Fruit fly (Drosophila melanogaster) whole organism, adult: ENCODE data around the gene SelG.

ENCODE experiments used
- CG11617 ChIP-seq: fragments of 200-800 bp; sonication (Bioruptor generic); optimal IDR thresholded peaks from 2 replicates; lab custom pipeline; 2017; ENCODE audit warnings: mild to moderate bottlenecking, missing biosample characterization, missing genetic modification reagents, missing genetic modification characterization
- CG12768 ChIP-seq: fragments of 200-800 bp; sonication (Bioruptor generic); optimal IDR thresholded peaks from 2 replicates; lab custom pipeline; 2017; ENCODE audit warnings: missing biosample characterization, missing genetic modification characterization, mild to moderate bottlenecking, moderate library complexity, missing genetic modification reagents
- CG14711 ChIP-seq: fragments of 200-800 bp; sonication (Bioruptor generic); optimal IDR thresholded peaks from 2 replicates; lab custom pipeline; 2018; ENCODE audit warnings: missing biosample characterization, mild to moderate bottlenecking, missing genetic modification characterization, moderate library complexity
- CG1620 ChIP-seq: fragments of 200-800 bp; sonication (Bioruptor generic); optimal IDR thresholded peaks from 2 replicates; lab custom pipeline; 2016; ENCODE audit warnings: missing biosample characterization, missing genetic modification characterization
- CG33017 ChIP-seq: fragments of 200-800 bp; sonication (Bioruptor generic); optimal IDR thresholded peaks from 2 replicates; lab custom pipeline; 2018; ENCODE audit warnings: missing biosample characterization, mild to moderate bottlenecking, missing genetic modification characterization, moderate library complexity
- CG7045 ChIP-seq: fragments of 200-800 bp; sonication (Bioruptor generic); optimal IDR thresholded peaks from 2 replicates; lab custom pipeline; 2017; ENCODE audit warnings: missing biosample characterization, mild to moderate bottlenecking, missing genetic modification characterization
- CG7101 ChIP-seq: fragments of 200-800 bp; sonication (Bioruptor generic); optimal IDR thresholded peaks from 2 replicates; lab custom pipeline; 2018; ENCODE audit warnings: missing biosample characterization, mild to moderate bottlenecking, missing genetic modification characterization, moderate library complexity
- Clk ChIP-seq: fragments of 200-800 bp; sonication (Bioruptor generic); optimal IDR thresholded peaks from 2 replicates; lab custom pipeline; 2017; ENCODE audit warnings: missing biosample characterization, missing genetic modification characterization
- Crg-1 ChIP-seq: fragments of 200-800 bp; sonication (Bioruptor generic); optimal IDR thresholded peaks from 2 replicates; lab custom pipeline; 2016; ENCODE audit warnings: missing biosample characterization, missing genetic modification characterization
- Hr96 ChIP-seq: fragments of 200-800 bp; sonication (Bioruptor generic); optimal IDR thresholded peaks from 2 replicates; lab custom pipeline; 2016; ENCODE audit warnings: missing biosample characterization, missing genetic modification characterization
- Mnt ChIP-seq: fragments of 200-800 bp; sonication (Bioruptor generic); optimal IDR thresholded peaks from 2 replicates; lab custom pipeline; 2016; ENCODE audit warnings: missing biosample characterization, mild to moderate bottlenecking, missing genetic modification characterization
- bab1 ChIP-seq: fragments of 200-800 bp; sonication (Bioruptor generic); optimal IDR thresholded peaks from 3 replicates; lab custom pipeline; 2019; ENCODE audit warnings: missing biosample characterization, mild to moderate bottlenecking, missing genetic modification characterization, moderate library complexity
- cic ChIP-seq: fragments of 200-800 bp; sonication (Bioruptor generic); optimal IDR thresholded peaks from 2 replicates; lab custom pipeline; 2017; ENCODE audit warnings: missing biosample characterization, mild to moderate bottlenecking, missing genetic modification characterization, moderate library complexity
- cnc ChIP-seq, 2 experiments: fragments of >200 bp; optimal IDR thresholded peaks; 2 replicates each; lab custom pipeline; 2017
- kay ChIP-seq: fragments of 200-800 bp; sonication (Bioruptor generic); peaks from one replicate; lab custom pipeline; 2016; ENCODE audit warnings: missing biosample characterization, missing genetic modification characterization, borderline replicate concordance
- ovo ChIP-seq: fragments of 200-800 bp; sonication (Bioruptor generic); optimal IDR thresholded peaks from 2 replicates; lab custom pipeline; 2016; ENCODE audit warnings: missing biosample characterization, missing genetic modification characterization
- pad ChIP-seq: fragments of 200-800 bp; sonication (Bioruptor generic); optimal IDR thresholded peaks from 3 replicates; lab custom pipeline; 2017; ENCODE audit warnings: missing biosample characterization, missing genetic modification characterization, mild to moderate bottlenecking, moderate library complexity, missing genetic modification reagents
- tj ChIP-seq: fragments of 200-800 bp; sonication (Bioruptor generic); optimal IDR thresholded peaks from 3 replicates; lab custom pipeline; 2017; ENCODE audit warnings: missing biosample characterization, mild to moderate bottlenecking, missing genetic modification characterization, moderate library complexity
- toe ChIP-seq: fragments of 200-800 bp; sonication (Bioruptor generic); optimal IDR thresholded peaks from 2 replicates; lab custom pipeline; 2016; ENCODE audit warnings: missing biosample characterization, missing genetic modification characterization

The SelG gene

dm6 chrX:11872517-11872916, 14.6 kb upstream of the SelG start, which contains the start of gene BORCS5:
Gene BORCS5, minus strand, starts transcription at chrX:11872779.
- TF ChIP-seq cnc (optimal IDR thresholded peaks at IDR 0.05; lab: Kevin White, UChicago) (no peak), Clk (no peak), CG1620 (GFP tag; lab: Kevin White, UChicago) (peak; percentile 18)

DNA sequence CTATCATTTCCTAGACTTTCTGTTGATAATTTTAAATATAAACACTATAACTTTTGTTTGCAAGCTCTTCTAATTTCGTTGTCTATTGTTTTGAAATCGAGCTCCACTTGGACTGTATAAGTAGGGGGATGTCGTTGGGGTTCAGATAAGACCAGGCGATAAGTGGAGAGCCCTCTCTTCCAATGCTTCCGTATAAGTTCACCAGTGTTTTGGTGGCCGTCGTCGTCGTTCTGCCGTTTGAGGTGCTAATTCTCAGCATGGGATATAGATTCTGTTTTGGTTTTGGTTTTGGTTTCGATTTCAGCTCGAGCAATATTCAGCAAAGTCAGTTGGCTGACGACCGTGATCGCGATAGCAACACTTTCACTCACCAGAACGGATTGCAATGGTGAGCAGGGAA, 14.0 kb upstream of the SelG start, which contains the start of gene CG15739:
TSS of gene CG15739 (plus strand) at position 204 of the 400 bp plus-strand sequence.
- TF ChIP-seq Mnt (GFP tag; lab: Kevin White, UChicago) (peak; percentile 17), cic (GFP tag; lab: Kevin White, UChicago) (peak; percentile 9), pad (GFP tag; lab: Kevin White, UChicago) (peak; percentile 95), bab1 (GFP tag; lab: Kevin White, UChicago) (no peak), ovo (GFP tag; lab: Kevin White, UChicago) (no peak), kay (GFP tag; lab: Kevin White, UChicago) (no peak)

dm6 chrX:11875146-11875830, 11.8 kb upstream of the SelG start:
- peak; percentile 35 for TF ChIP-seq CG7101 (tag; lab: Kevin White, UChicago)
- no peak for TF ChIP-seq Mnt (GFP tag; lab: Kevin White, UChicago)
- peak; percentile 3 for TF ChIP-seq CG11617 (GFP tag; lab: Kevin White, UChicago)

DNA sequence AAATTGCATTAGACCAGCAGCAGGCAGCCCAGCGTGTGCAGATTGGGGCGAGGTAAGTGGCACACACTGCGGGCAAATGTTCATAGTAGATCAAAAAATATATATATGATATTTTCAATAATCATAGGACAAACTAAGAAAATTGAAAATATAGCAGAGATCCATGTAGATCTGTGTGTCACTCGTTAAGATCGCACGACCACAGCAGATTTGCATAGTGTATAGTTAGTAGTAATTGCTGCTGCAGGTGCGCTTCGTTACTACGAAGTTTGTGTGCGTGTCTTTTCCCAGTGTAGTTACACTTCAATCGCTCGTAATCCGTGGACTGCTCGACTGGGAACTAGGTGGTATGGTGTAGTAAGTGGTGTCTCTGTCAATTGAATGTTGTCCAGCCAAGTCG, 9.9 kb upstream of the SelG start, which contains the start of gene CG10352:
TSS of gene CG10352 (minus strand) at position 4 of the 400 bp plus-strand sequence.
- TF ChIP-seq tj (GFP tag; lab: Kevin White, UChicago) (peak; percentile 20), toe (GFP tag; lab: Kevin White, UChicago) (no peak), CG7101 (tag; lab: Kevin White, UChicago) (peak; percentile 23), CG12768 (GFP tag; lab: Kevin White, UChicago) (peak; percentile 31), Mnt (GFP tag; lab: Kevin White, UChicago) (peak; percentile 30), CG11617 (GFP tag; lab: Kevin White, UChicago) (peak; percentile 22)

- no peak for TF ChIP-seq tj (GFP tag; lab: Kevin White, UChicago)
- no peak for TF ChIP-seq CG11617 (GFP tag; lab: Kevin White, UChicago)
- no peak for TF ChIP-seq CG12768 (GFP tag; lab: Kevin White, UChicago)
- TF ChIP-seq bab1 (GFP tag; lab: Kevin White, UChicago): no peak
- no peak for TF ChIP-seq ovo (GFP tag; lab: Kevin White, UChicago)
- TF ChIP-seq cnc (optimal IDR thresholded peaks at IDR 0.05; lab: Kevin White, UChicago): no peak
- TF ChIP-seq Hr96 (GFP tag; lab: Kevin White, UChicago): no peak
- no peak for TF ChIP-seq Clk
- no peak for TF ChIP-seq CG7101 (tag; lab: Kevin White, UChicago)
- TF ChIP-seq kay (GFP tag; lab: Kevin White, UChicago): no peak
Observed at dm6 chrX:11881686-11882085, 5.4 kb upstream of the SelG start.

dm6 chrX:11882447-11882846, 4.6 kb upstream of the SelG start:
- TF ChIP-seq CG7101 (tag; lab: Kevin White, UChicago) (no peak), toe (GFP tag; lab: Kevin White, UChicago) (no peak), Mnt (GFP tag; lab: Kevin White, UChicago) (no peak), CG1620 (GFP tag; lab: Kevin White, UChicago) (no peak), kay (GFP tag; lab: Kevin White, UChicago) (no peak), pad (GFP tag; lab: Kevin White, UChicago) (no peak), tj (GFP tag; lab: Kevin White, UChicago) (no peak), CG12768 (GFP tag; lab: Kevin White, UChicago) (no peak), CG7045 (GFP tag; lab: Kevin White, UChicago) (no peak), CG33017 (no peak)

- no peak for TF ChIP-seq bab1 (GFP tag; lab: Kevin White, UChicago)
- no peak for TF ChIP-seq CG7101 (tag; lab: Kevin White, UChicago)
- no peak for TF ChIP-seq CG14711
- TF ChIP-seq kay (GFP tag; lab: Kevin White, UChicago): no peak
- no peak for TF ChIP-seq Clk
- no peak for TF ChIP-seq Hr96 (GFP tag; lab: Kevin White, UChicago)
- TF ChIP-seq Mnt (GFP tag; lab: Kevin White, UChicago): no peak
- no peak for TF ChIP-seq CG7045 (GFP tag; lab: Kevin White, UChicago)
- TF ChIP-seq CG12768 (GFP tag; lab: Kevin White, UChicago): no peak
- no peak for TF ChIP-seq CG11617 (GFP tag; lab: Kevin White, UChicago)
- TF ChIP-seq Crg-1 (GFP tag; lab: Kevin White, UChicago): no peak
- TF ChIP-seq tj (GFP tag; lab: Kevin White, UChicago): no peak
- TF ChIP-seq toe (GFP tag; lab: Kevin White, UChicago): no peak
- TF ChIP-seq CG33017: no peak
- TF ChIP-seq CG1620 (GFP tag; lab: Kevin White, UChicago): no peak
- no peak for TF ChIP-seq ovo (GFP tag; lab: Kevin White, UChicago)
- TF ChIP-seq pad (GFP tag; lab: Kevin White, UChicago): no peak
- no peak for TF ChIP-seq cic (GFP tag; lab: Kevin White, UChicago)
- TF ChIP-seq cnc (optimal IDR thresholded peaks at IDR 0.05; lab: Kevin White, UChicago): no peak
Observed at dm6 chrX:11884134-11884533, 3.0 kb upstream of the SelG start.
